Worm (Caenorhabditis elegans) whole organism, late embryonic: ENCODE results near the gene T28H11.7.

ENCODE experiments used
- C38D4.7 ChIP-seq: fragments of 200-800 bp; sonication (Bioruptor generic); optimal IDR thresholded peaks from 2 replicates; lab custom pipeline; 2018; ENCODE audit warnings: mild to moderate bottlenecking, missing genetic modification characterization, moderate library complexity, missing compliant biosample characterization
- K02D7.2 ChIP-seq: sonication (generic microtip); optimal IDR thresholded peaks from 2 replicates; lab custom pipeline; 2017; ENCODE audit warnings: mild to moderate bottlenecking, missing genetic modification characterization, missing compliant biosample characterization
- Y22D7AL.16 ChIP-seq: sonication (generic microtip); optimal IDR thresholded peaks from 2 replicates; lab custom pipeline; 2016; ENCODE audit warnings: missing genetic modification characterization, missing compliant biosample characterization
- ceh-14 ChIP-seq: sonication (generic microtip); optimal IDR thresholded peaks from 2 replicates; lab custom pipeline; 2016; ENCODE audit warnings: missing genotype, missing genetic modification characterization, missing compliant biosample characterization
- ceh-18 ChIP-seq: sonication (generic microtip); optimal IDR thresholded peaks from 2 replicates; lab custom pipeline; 2016; ENCODE audit warnings: missing genetic modification characterization, missing compliant biosample characterization
- ceh-2 ChIP-seq: sonication (generic microtip); optimal IDR thresholded peaks from 2 replicates; lab custom pipeline; 2016; ENCODE audit warnings: missing genotype, missing genetic modification characterization, missing compliant biosample characterization
- ceh-24 ChIP-seq: sonication (generic microtip); optimal IDR thresholded peaks from 2 replicates; lab custom pipeline; 2016; ENCODE audit warnings: mild to moderate bottlenecking, missing genetic modification characterization, missing compliant biosample characterization
- ceh-30 ChIP-seq: fragments of 150-350 bp; optimal IDR thresholded peaks from 2 replicates; lab custom pipeline; 2014; ENCODE audit warnings: missing biosample characterization, missing genetic modification characterization
- ceh-34 ChIP-seq: sonication (generic microtip); optimal IDR thresholded peaks from 2 replicates; lab custom pipeline; 2016; ENCODE audit warnings: mild to moderate bottlenecking, missing genetic modification characterization, missing compliant biosample characterization
- ceh-45 ChIP-seq: fragments of 200-800 bp; sonication (Bioruptor generic); IDR thresholded peaks from 2 replicates; pipeline ENCODE4 v1.3.6; 2022; ENCODE audit warnings: missing genetic modification reagents, missing genetic modification characterization, missing compliant biosample characterization
- ceh-48 ChIP-seq: sonication (generic microtip); optimal IDR thresholded peaks from 2 replicates; lab custom pipeline; 2016; ENCODE audit warnings: missing genetic modification characterization, inconsistent platforms, missing compliant biosample characterization
- ceh-6 ChIP-seq: fragments of 200-800 bp; sonication (Bioruptor generic); optimal IDR thresholded peaks from 2 replicates; lab custom pipeline; 2018; ENCODE audit warnings: mild to moderate bottlenecking, missing genetic modification characterization, missing compliant biosample characterization
- ceh-9 ChIP-seq: sonication (generic microtip); optimal IDR thresholded peaks from 2 replicates; lab custom pipeline; 2016; ENCODE audit warnings: mild to moderate bottlenecking, missing genetic modification characterization, inconsistent platforms, missing compliant biosample characterization
- che-1 ChIP-seq: sonication (generic microtip); optimal IDR thresholded peaks from 2 replicates; lab custom pipeline; 2016; ENCODE audit warnings: mild to moderate bottlenecking, missing genetic modification characterization, missing compliant biosample characterization
- dmd-4 ChIP-seq: sonication (generic microtip); optimal IDR thresholded peaks from 2 replicates; lab custom pipeline; 2016; ENCODE audit warnings: borderline replicate concordance, missing genetic modification characterization, missing compliant biosample characterization
- dve-1 ChIP-seq: sonication (generic microtip); optimal IDR thresholded peaks from 2 replicates; lab custom pipeline; 2017; ENCODE audit warnings: antibody characterized with exemption, mild to moderate bottlenecking, missing genetic modification characterization, missing compliant biosample characterization
- elt-4 ChIP-seq: sonication (generic microtip); optimal IDR thresholded peaks from 2 replicates; lab custom pipeline; 2016; ENCODE audit warnings: missing genetic modification characterization, missing compliant biosample characterization
- eyg-1 ChIP-seq: sonication (generic microtip); optimal IDR thresholded peaks from 2 replicates; lab custom pipeline; 2016; ENCODE audit warnings: missing genotype, missing genetic modification characterization, missing compliant biosample characterization
- fkh-10 ChIP-seq: fragments of 150-350 bp; optimal IDR thresholded peaks from 2 replicates; lab custom pipeline; 2014; ENCODE audit warnings: missing biosample characterization, missing genetic modification reagents, missing genetic modification characterization
- gmeb-2 ChIP-seq: sonication (generic microtip); optimal IDR thresholded peaks from 2 replicates; lab custom pipeline; 2016; ENCODE audit warnings: missing genetic modification characterization, inconsistent platforms, missing compliant biosample characterization
- hlh-13 ChIP-seq: fragments of 200-800 bp; sonication (Bioruptor generic); optimal IDR thresholded peaks from 2 replicates; lab custom pipeline; 2018; ENCODE audit warnings: mild to moderate bottlenecking, missing genetic modification characterization, missing compliant biosample characterization
- hlh-6 ChIP-seq: sonication (generic microtip); optimal IDR thresholded peaks from 2 replicates; lab custom pipeline; 2016; ENCODE audit warnings: missing genotype, missing genetic modification characterization, missing compliant biosample characterization
- hlh-8 ChIP-seq: sonication (generic microtip); optimal IDR thresholded peaks from 2 replicates; lab custom pipeline; 2016; ENCODE audit warnings: missing genotype, missing genetic modification characterization, missing compliant biosample characterization
- lim-6 ChIP-seq: sonication (generic microtip); optimal IDR thresholded peaks from 2 replicates; lab custom pipeline; 2016; ENCODE audit warnings: missing genetic modification characterization, missing compliant biosample characterization
- lin-11 ChIP-seq: fragments of 200-800 bp; sonication (Bioruptor generic); optimal IDR thresholded peaks from 2 replicates; lab custom pipeline; 2018; ENCODE audit warnings: mild to moderate bottlenecking, missing genetic modification characterization, missing compliant biosample characterization
- mec-3 ChIP-seq: sonication (generic microtip); optimal IDR thresholded peaks from 2 replicates; lab custom pipeline; 2016; ENCODE audit warnings: borderline replicate concordance, missing genetic modification characterization, missing compliant biosample characterization
- nfya-1 ChIP-seq: sonication (generic microtip); optimal IDR thresholded peaks from 2 replicates; lab custom pipeline; 2017; ENCODE audit warnings: missing genetic modification characterization, mild to moderate bottlenecking, missing compliant biosample characterization, antibody characterized with exemption, moderate library complexity
- nhr-232 ChIP-seq: sonication (generic microtip); optimal IDR thresholded peaks from 2 replicates; lab custom pipeline; 2016; ENCODE audit warnings: missing genetic modification characterization, missing compliant biosample characterization
- npax-4 ChIP-seq: sonication (generic microtip); optimal IDR thresholded peaks from 2 replicates; lab custom pipeline; 2016; ENCODE audit warnings: missing genetic modification characterization, missing compliant biosample characterization
- odd-2 ChIP-seq: sonication (generic microtip); optimal IDR thresholded peaks from 2 replicates; lab custom pipeline; 2017; ENCODE audit warnings: antibody characterized with exemption, mild to moderate bottlenecking, missing genetic modification characterization, missing compliant biosample characterization
- pat-9 ChIP-seq: fragments of 200-800 bp; sonication (Bioruptor generic); optimal IDR thresholded peaks from 2 replicates; lab custom pipeline; 2018; ENCODE audit warnings: mild to moderate bottlenecking, missing genetic modification characterization, moderate library complexity, missing compliant biosample characterization
- pha-4 ChIP-seq: fragments of 150-350 bp; optimal IDR thresholded peaks from 2 replicates; lab custom pipeline; 2018; ENCODE audit warnings: missing biosample characterization, missing genetic modification reagents, missing genetic modification characterization
- pqm-1 ChIP-seq: sonication (generic microtip); optimal IDR thresholded peaks from 2 replicates; lab custom pipeline; 2016; ENCODE audit warnings: missing genetic modification characterization, missing compliant biosample characterization
- rnt-1 ChIP-seq: sonication (generic microtip); optimal IDR thresholded peaks from 2 replicates; lab custom pipeline; 2016; ENCODE audit warnings: missing genetic modification characterization, missing compliant biosample characterization
- sdc-2 ChIP-seq: sonication (generic microtip); optimal IDR thresholded peaks from 2 replicates; lab custom pipeline; 2016; ENCODE audit warnings: missing genotype, missing genetic modification characterization, missing compliant biosample characterization
- sox-2 ChIP-seq: fragments of 200-800 bp; sonication (Bioruptor generic); IDR thresholded peaks from 2 replicates; pipeline ENCODE4 v1.3.6; 2022; ENCODE audit warnings: missing genetic modification reagents, missing genetic modification characterization, missing compliant biosample characterization
- sox-4 ChIP-seq: sonication (generic microtip); optimal IDR thresholded peaks from 2 replicates; lab custom pipeline; 2017; ENCODE audit warnings: mild to moderate bottlenecking, missing genetic modification characterization, inconsistent platforms, missing compliant biosample characterization
- ttx-3 ChIP-seq: sonication (generic microtip); optimal IDR thresholded peaks from 2 replicates; lab custom pipeline; 2016; ENCODE audit warnings: missing genetic modification reagents, missing genetic modification characterization, missing compliant biosample characterization
- unc-3 ChIP-seq, 2 experiments: fragments of 200-800 bp in 1 of 2; sonication (Bioruptor generic) in 1 of 2; sonication (generic microtip) in 1 of 2; conservative IDR thresholded peaks in 1 of 2; optimal IDR thresholded peaks in 1 of 2; 2 replicates each; pipeline versions ENCODE4 v1.3.6 to Lab custom; 2016 to 2022; ENCODE audit warnings: missing compliant biosample characterization in 2 of 2, missing genetic modification characterization in 2 of 2, missing genetic modification reagents in 1 of 2
- unc-42 ChIP-seq: sonication (generic microtip); optimal IDR thresholded peaks from 2 replicates; lab custom pipeline; 2016; ENCODE audit warnings: missing genotype, missing genetic modification characterization, missing compliant biosample characterization
- unc-86 ChIP-seq: sonication (generic microtip); optimal IDR thresholded peaks from 2 replicates; lab custom pipeline; 2016; ENCODE audit warnings: missing genetic modification characterization, missing compliant biosample characterization

The T28H11.7 gene

DNA sequence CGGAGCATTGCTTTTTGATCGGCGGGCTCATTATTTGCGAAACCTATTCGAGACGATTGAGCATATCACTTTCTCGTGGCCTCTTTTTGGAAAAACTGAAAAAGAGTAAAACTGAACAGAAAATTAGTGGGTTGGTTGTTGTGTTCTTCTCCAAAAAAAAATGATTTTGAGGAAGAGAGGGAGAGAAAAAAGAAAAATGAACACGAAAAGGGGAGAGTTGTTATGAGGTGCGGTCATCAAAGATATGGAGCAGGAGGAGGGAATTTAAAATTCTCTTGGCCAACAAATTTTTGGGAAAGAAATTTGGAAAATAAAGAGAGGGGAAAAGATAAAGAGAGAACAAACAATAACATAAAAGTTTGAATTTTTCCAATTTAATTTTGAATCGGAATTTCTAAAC is 28.4 kb upstream of the T28H11.7 start, which contains the start of gene hot-9:
Gene hot-9 (minus strand): TSS at position 101 of the 400 bp plus-strand sequence.
- TF ChIP-seq ceh-9 (tag; lab: Kevin White, UChicago) (no peak), fkh-10 (GFP tag; lab: Kevin White, UChicago) (no peak), mec-3 (tag; lab: Kevin White, UChicago) (no peak), ceh-30 (tag; lab: Kevin White, UChicago) (no peak), ceh-24 (tag; lab: Kevin White, UChicago) (no peak), rnt-1 (tag; lab: Kevin White, UChicago) (no peak), pha-4 (no peak), unc-3 (GFP tag; conservative IDR thresholded peaks at IDR 0.05; lab: Robert Waterston, UW) (no peak), unc-3 (tag; optimal IDR thresholded peaks at IDR 0.05; lab: Kevin White, UChicago) (no peak), dmd-4 (no peak), ceh-6 (no peak), sox-2 (no peak)

DNA sequence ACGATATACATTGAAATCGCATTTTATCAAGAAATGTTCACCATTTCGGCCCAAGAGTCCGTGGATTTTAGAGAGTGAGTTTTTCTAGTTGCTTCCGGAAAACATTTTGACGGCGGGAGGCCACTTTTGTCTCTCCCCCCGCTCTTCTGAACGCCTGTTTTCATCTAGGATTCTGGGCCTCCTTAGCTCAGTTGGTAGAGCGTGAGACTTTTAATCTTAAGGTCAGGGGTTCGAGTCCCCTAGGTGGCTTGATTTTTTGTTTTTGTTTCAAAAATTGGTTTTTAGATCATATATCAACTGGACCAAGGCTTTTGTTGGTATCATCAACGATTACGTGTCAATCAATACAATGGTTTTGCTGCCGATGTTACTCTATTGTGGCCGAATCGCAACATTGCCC is 21.8 kb upstream of the T28H11.7 start:
- TF ChIP-seq C38D4.7, result peak; percentile 26
- TF ChIP-seq ttx-3 (tag; lab: Kevin White, UChicago), result peak; percentile 39
- TF ChIP-seq gmeb-2 (tag; lab: Kevin White, UChicago), result peak; percentile 38
- TF ChIP-seq npax-4 (tag; lab: Kevin White, UChicago), result no peak
- TF ChIP-seq che-1 (tag; lab: Kevin White, UChicago), result peak; percentile 39
- no peak for TF ChIP-seq pha-4
- no peak for TF ChIP-seq elt-4 (tag; lab: Kevin White, UChicago)
- TF ChIP-seq unc-3 (GFP tag; conservative IDR thresholded peaks at IDR 0.05; lab: Robert Waterston, UW), result no peak
- TF ChIP-seq unc-3 (tag; optimal IDR thresholded peaks at IDR 0.05; lab: Kevin White, UChicago), result no peak
- TF ChIP-seq ceh-6, result peak; percentile 21
- no peak for TF ChIP-seq eyg-1 (tag; lab: Kevin White, UChicago)
- peak; percentile 23 for TF ChIP-seq pat-9 (tag; lab: Kevin White, UChicago)
- peak; percentile 3 for TF ChIP-seq nfya-1 (tag; lab: Kevin White, UChicago)
- TF ChIP-seq fkh-10 (GFP tag; lab: Kevin White, UChicago), result no peak
- TF ChIP-seq hlh-6 (tag; lab: Kevin White, UChicago), result no peak
- no peak for TF ChIP-seq odd-2 (tag; lab: Kevin White, UChicago)
- 0 out of 2 replicates have a peak, but pooled peaks have one; percentile 8 for TF ChIP-seq ceh-45 (GFP tag; lab: Robert Waterston, UW)
- TF ChIP-seq Y22D7AL.16 (tag; lab: Kevin White, UChicago), result no peak
- no peak for TF ChIP-seq K02D7.2 (tag; lab: Kevin White, UChicago)
- TF ChIP-seq ceh-9 (tag; lab: Kevin White, UChicago), result no peak
- TF ChIP-seq ceh-24 (tag; lab: Kevin White, UChicago), result no peak
- TF ChIP-seq lin-11 (tag; lab: Kevin White, UChicago), result peak; percentile 3
- TF ChIP-seq nhr-232 (tag; lab: Kevin White, UChicago), result peak; percentile 32
- TF ChIP-seq sox-4, result peak; percentile 29

DNA sequence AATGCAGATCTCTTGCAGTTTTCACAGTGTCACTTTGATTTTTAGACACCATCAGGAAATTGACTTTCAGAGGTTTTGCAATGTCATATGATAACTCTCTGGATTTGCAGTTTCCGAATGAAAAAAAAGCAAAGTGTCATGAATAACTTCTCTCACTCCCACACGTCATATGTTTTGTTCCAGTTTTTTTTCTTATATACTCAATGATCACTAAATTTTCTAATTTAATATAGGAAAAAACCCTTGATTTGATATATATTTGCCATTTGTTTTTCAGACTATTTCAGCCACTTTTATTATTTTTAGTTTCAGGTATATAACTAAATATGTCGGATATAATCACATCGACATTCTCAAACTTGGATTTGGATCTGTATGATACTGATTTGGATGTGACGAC is 20.5 kb upstream of the T28H11.7 start, which contains the start of gene C09B9.1:
Gene C09B9.1 (plus strand): TSS at position 301 of the 400 bp plus-strand sequence.
- TF ChIP-seq pha-4, result no peak
- no peak for TF ChIP-seq hlh-8
- no peak for TF ChIP-seq ceh-34 (tag; lab: Kevin White, UChicago)
- TF ChIP-seq pqm-1 (tag; lab: Kevin White, UChicago), result no peak
- no peak for TF ChIP-seq che-1 (tag; lab: Kevin White, UChicago)
- no peak for TF ChIP-seq unc-86
- TF ChIP-seq dve-1 (tag; lab: Kevin White, UChicago), result no peak

DNA sequence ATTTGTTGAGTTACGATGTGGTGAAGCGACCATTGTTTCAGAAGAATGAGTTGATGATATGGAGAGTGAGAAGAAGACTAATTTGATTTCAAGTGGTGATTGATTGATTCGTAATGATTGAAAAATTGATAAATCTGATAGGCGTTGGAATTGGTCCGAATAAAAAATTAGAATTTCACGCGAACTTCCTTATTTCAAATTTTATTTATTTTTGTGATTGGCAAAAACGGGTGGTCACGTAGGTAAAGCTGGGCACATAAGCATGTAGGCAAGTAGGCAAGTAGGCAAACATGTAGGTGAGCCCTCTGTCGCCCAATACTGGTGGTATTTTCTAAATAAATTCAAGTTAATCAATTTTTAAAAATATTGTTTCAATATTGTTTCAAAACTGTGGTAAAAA is 16.3 kb upstream of the T28H11.7 start, which contains the start of gene C09B9.4:
Gene C09B9.4 (minus strand): TSS at position 101 of the 400 bp plus-strand sequence.
- no peak for TF ChIP-seq ceh-14 (tag; lab: Kevin White, UChicago)
- no peak for TF ChIP-seq ceh-18
- TF ChIP-seq hlh-13, result no peak
- TF ChIP-seq ttx-3 (tag; lab: Kevin White, UChicago), result no peak
- TF ChIP-seq unc-42, result no peak
- no peak for TF ChIP-seq lim-6 (tag; lab: Kevin White, UChicago)
- TF ChIP-seq ceh-30 (tag; lab: Kevin White, UChicago), result no peak
- no peak for TF ChIP-seq ceh-48 (tag; lab: Kevin White, UChicago)
- TF ChIP-seq mec-3 (tag; lab: Kevin White, UChicago), result no peak
- TF ChIP-seq unc-3 (GFP tag; conservative IDR thresholded peaks at IDR 0.05; lab: Robert Waterston, UW), result no peak
- no peak for TF ChIP-seq unc-3 (tag; optimal IDR thresholded peaks at IDR 0.05; lab: Kevin White, UChicago)
- TF ChIP-seq ceh-34 (tag; lab: Kevin White, UChicago), result no peak
- no peak for TF ChIP-seq ceh-6
- TF ChIP-seq eyg-1 (tag; lab: Kevin White, UChicago), result no peak
- TF ChIP-seq sdc-2 (tag; lab: Kevin White, UChicago), result no peak
- no peak for TF ChIP-seq ceh-2 (tag; lab: Kevin White, UChicago)
- TF ChIP-seq sox-2, result no peak
